Worm (Caenorhabditis elegans) whole organism, L4/young adult: ENCODE measurements around the gene trcs-2.

Experiments used
- W03F9.2 ChIP-seq: fragments of 150-350 bp; optimal IDR thresholded peaks from 2 replicates; lab custom pipeline; 2014; ENCODE audit warnings: missing biosample characterization, missing genetic modification characterization
- him-1 ChIP-seq: sonication (generic microtip); optimal IDR thresholded peaks from 2 replicates; lab custom pipeline; 2016; ENCODE audit warnings: missing genotype, missing genetic modification reagents, missing genetic modification characterization, missing compliant biosample characterization

ce11 chrII:8730960-8731693 lies 8.9 kb downstream of the trcs-2 start:
- TF ChIP-seq him-1 (tag; lab: Kevin White, UChicago), result no peak
- TF ChIP-seq W03F9.2 (tag; lab: Kevin White, UChicago), result no peak
